Worm (Caenorhabditis elegans) whole organism, L3 larva: ENCODE measurements around the gene F07B10.7.

ENCODE experiments used
- nhr-237 ChIP-seq: fragments of 150-350 bp; optimal IDR thresholded peaks from 2 replicates; lab custom pipeline; 2014; ENCODE audit warnings: missing biosample characterization, missing genetic modification characterization
- skn-1 ChIP-seq: fragments of 150-350 bp; optimal IDR thresholded peaks from 2 replicates; lab custom pipeline; 2014; ENCODE audit warnings: missing biosample characterization, missing genetic modification characterization

DNA sequence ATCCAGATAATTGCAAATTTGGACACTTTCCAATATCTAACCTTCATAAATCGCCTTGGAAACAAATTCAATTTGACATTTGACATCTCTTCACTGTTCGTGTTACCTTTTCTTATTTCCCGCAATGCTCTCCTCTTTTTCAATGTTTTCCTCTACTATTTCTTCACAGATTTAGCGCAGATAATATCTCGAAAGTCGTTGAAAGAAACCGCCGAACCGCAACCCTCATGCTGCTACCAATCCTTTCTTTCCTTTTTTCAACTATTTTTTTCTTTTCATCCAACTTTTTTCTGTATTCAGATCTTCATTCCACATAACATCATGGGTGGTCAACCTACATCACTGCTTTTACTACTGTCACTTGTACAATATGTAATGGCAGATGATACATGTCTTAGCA lies 26.2 kb downstream of the F07B10.7 start, which contains the start of gene T19B10.5:
- no peak for TF ChIP-seq nhr-237 (tag; lab: Kevin White, UChicago)
- TF ChIP-seq skn-1 (tag; lab: Kevin White, UChicago) = no peak
